Worm (Caenorhabditis elegans): ENCODE data around the gene F37A8.5.

Gene F37A8.5

ce11 chrIII:3953235-3953634 lies 3.2 kb upstream of the F37A8.5 start (continued):
- no peak for TF ChIP-seq ceh-82 (tag; optimal IDR thresholded peaks at IDR 0.05)
- TF ChIP-seq sem-4 (tag; optimal IDR thresholded peaks at IDR 0.05): peak; percentile 85
- no peak for TF ChIP-seq peb-1 (tag; optimal IDR thresholded peaks at IDR 0.05)
- TF ChIP-seq dmd-4 (tag; optimal IDR thresholded peaks at IDR 0.05): no peak
- TF ChIP-seq C34F6.9 (tag; optimal IDR thresholded peaks at IDR 0.05): peak; percentile 72
- TF ChIP-seq lin-11 (tag; optimal IDR thresholded peaks at IDR 0.05): peak; percentile 18
- TF ChIP-seq snpc-4 (tag; optimal IDR thresholded peaks at IDR 0.05): no peak
- peak; percentile 89 for TF ChIP-seq sma-9 (GFP tag; optimal IDR thresholded peaks at IDR 0.05)
- no peak for TF ChIP-seq sma-9 (tag; optimal IDR thresholded peaks at IDR 0.05)
- peak; percentile 38 for TF ChIP-seq mab-5 (tag; optimal IDR thresholded peaks at IDR 0.05)
- no peak for TF ChIP-seq elt-3 (tag; optimal IDR thresholded peaks at IDR 0.05)
- TF ChIP-seq blmp-1 (tag; optimal IDR thresholded peaks at IDR 0.05; ENCODE audit: insufficient read depth): peak; percentile 12
- TF ChIP-seq lin-39 (tag; optimal IDR thresholded peaks at IDR 0.05): no peak
- no peak for TF ChIP-seq ztf-4 (tag; optimal IDR thresholded peaks at IDR 0.05)
- TF ChIP-seq nhr-237 (tag; optimal IDR thresholded peaks at IDR 0.05): no peak
- peak; percentile 23 for TF ChIP-seq fos-1 (tag; optimal IDR thresholded peaks at IDR 0.05)
- peak; percentile 79 for TF ChIP-seq nhr-25 (tag; optimal IDR thresholded peaks at IDR 0.05)
- TF ChIP-seq nhr-6 (tag; optimal IDR thresholded peaks at IDR 0.05): peak; percentile 47
- TF ChIP-seq F13H6.1 (tag; optimal IDR thresholded peaks at IDR 0.05): peak; percentile 66

DNA sequence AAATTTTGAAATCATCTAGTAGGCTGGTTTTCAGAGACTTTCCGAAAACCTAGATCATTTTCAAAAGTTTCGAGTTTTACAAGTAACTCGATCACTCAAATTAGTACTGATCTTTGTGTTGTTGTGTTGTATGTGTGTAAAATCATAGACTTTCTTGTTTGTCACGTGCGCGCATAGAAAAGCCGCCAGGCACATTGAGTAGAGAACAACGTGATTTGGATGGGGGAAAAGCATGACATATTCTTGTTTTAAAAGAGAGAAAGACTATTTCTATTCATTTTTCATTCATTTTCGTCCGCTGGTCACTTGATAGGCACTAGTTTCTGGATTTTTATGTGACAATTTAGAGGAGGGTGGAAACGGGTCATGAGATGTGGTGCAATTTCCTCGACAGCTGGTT lies 2.2 kb upstream of the F37A8.5 start:
- no peak for TF ChIP-seq zag-1 (tag; optimal IDR thresholded peaks at IDR 0.05)
- TF ChIP-seq nhr-129 (tag; optimal IDR thresholded peaks at IDR 0.05): peak; percentile 81
- TF ChIP-seq lsy-2 (tag; optimal IDR thresholded peaks at IDR 0.05): peak in 1 of 2 experiments; percentile 76
- peak; percentile 78 for TF ChIP-seq sma-9 (GFP tag; optimal IDR thresholded peaks at IDR 0.05)
- TF ChIP-seq sma-9 (tag; optimal IDR thresholded peaks at IDR 0.05): no peak
- TF ChIP-seq nhr-12 (tag; optimal IDR thresholded peaks at IDR 0.05): no peak
- no peak for TF ChIP-seq R02D3.7 (tag; optimal IDR thresholded peaks at IDR 0.05)
- no peak for TF ChIP-seq nhr-23 (tag; optimal IDR thresholded peaks at IDR 0.05)
- TF ChIP-seq blmp-1 (tag; optimal IDR thresholded peaks at IDR 0.05; ENCODE audit: insufficient read depth): peak; percentile 3
- peak; percentile 7 for TF ChIP-seq mab-5 (tag; optimal IDR thresholded peaks at IDR 0.05)
- TF ChIP-seq nhr-21 (tag; optimal IDR thresholded peaks at IDR 0.05): peak; percentile 33
- no peak for TF ChIP-seq ztf-1 (GFP tag; conservative IDR thresholded peaks at IDR 0.05)
- no peak for TF ChIP-seq ztf-4 (tag; optimal IDR thresholded peaks at IDR 0.05)
- peak; percentile 27 for TF ChIP-seq unc-55 (GFP tag; optimal IDR thresholded peaks at IDR 0.05)
- TF ChIP-seq sem-4 (tag; optimal IDR thresholded peaks at IDR 0.05): peak; percentile 60
- peak; percentile 46 for TF ChIP-seq nhr-25 (tag; optimal IDR thresholded peaks at IDR 0.05)
- TF ChIP-seq mdl-1 (tag; optimal IDR thresholded peaks at IDR 0.05): peak; percentile 66 to 69
- no peak for TF ChIP-seq Y55F3AM.14 (GFP tag; optimal IDR thresholded peaks at IDR 0.05)
- TF ChIP-seq ceh-82 (tag; optimal IDR thresholded peaks at IDR 0.05): no peak
- peak; percentile 61 for TF ChIP-seq C34F6.9 (tag; optimal IDR thresholded peaks at IDR 0.05)
- TF ChIP-seq lin-11 (tag; optimal IDR thresholded peaks at IDR 0.05): no peak
- TF ChIP-seq gmeb-1 (tag; optimal IDR thresholded peaks at IDR 0.05): no peak
- no peak for TF ChIP-seq ceh-16 (tag; optimal IDR thresholded peaks at IDR 0.05)
- no peak for TF ChIP-seq nhr-10 (tag; optimal IDR thresholded peaks at IDR 0.05)

DNA sequence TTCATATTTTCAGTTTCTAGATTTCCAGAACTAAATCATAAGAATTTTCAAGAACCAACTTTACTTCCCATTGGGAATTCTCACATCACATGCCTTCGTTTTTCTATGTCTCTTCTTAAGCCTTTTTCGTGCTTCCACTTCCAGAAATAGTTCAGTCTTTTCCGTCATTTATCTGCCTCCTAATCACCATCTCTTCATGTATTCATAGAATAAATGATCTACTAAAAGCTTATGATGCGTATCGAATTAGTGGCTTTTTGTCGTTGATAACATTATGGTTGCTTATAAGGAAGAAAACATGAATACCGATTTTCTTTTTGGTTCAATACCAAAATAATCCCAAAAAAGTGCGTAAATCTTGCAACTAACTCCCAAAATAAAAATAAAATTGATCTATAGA lies 1.6 kb upstream of the F37A8.5 start:
- TF ChIP-seq ztf-4 (tag; optimal IDR thresholded peaks at IDR 0.05) (peak; percentile 20), unc-55 (GFP tag; optimal IDR thresholded peaks at IDR 0.05) (peak; percentile 71), blmp-1 (tag; optimal IDR thresholded peaks at IDR 0.05; ENCODE audit: insufficient read depth) (no peak)

DNA sequence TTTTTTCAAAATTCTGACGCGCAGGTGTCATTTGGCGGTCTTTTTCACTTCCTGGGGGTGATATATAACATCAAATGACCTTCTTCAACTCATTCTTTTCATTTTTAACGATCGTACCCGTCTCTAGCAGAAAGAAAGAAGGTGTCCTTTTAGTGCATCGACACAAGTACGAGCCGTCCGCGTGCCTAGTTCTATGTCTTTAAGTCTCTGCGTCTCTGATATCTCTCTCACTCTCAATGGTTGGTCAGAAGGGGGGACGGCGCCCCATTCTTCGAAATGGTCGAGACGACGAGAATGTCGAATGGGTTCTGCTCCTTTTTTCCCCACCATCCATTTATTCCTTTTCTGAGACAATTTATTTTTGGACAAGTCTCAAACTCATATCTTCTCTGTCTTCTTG lies 750 bp upstream of the F37A8.5 start:
- TF ChIP-seq elt-1 (tag; optimal IDR thresholded peaks at IDR 0.05) (no peak), nhr-12 (tag; optimal IDR thresholded peaks at IDR 0.05) (no peak), nhr-25 (tag; optimal IDR thresholded peaks at IDR 0.05) (peak; percentile 15), crh-2 (tag; optimal IDR thresholded peaks at IDR 0.05) (peak; percentile 25), mab-5 (tag; optimal IDR thresholded peaks at IDR 0.05) (peak; percentile 9), fos-1 (tag; optimal IDR thresholded peaks at IDR 0.05) (peak; percentile 16), unc-55 (GFP tag; optimal IDR thresholded peaks at IDR 0.05) (peak; percentile 35), mdl-1 (tag; optimal IDR thresholded peaks at IDR 0.05) (peak; percentile 48 to 56), nhr-129 (tag; optimal IDR thresholded peaks at IDR 0.05) (peak; percentile 61), snpc-4 (tag; optimal IDR thresholded peaks at IDR 0.05) (no peak), R02D3.7 (tag; optimal IDR thresholded peaks at IDR 0.05) (no peak), unc-62 (GFP tag; optimal IDR thresholded peaks at IDR 0.05) (no peak), nhr-23 (tag; optimal IDR thresholded peaks at IDR 0.05) (no peak), nhr-21 (tag; optimal IDR thresholded peaks at IDR 0.05) (peak; percentile 42), ama-1 (optimal IDR thresholded peaks at IDR 0.05) (no peak), ZK546.5 (tag; optimal IDR thresholded peaks at IDR 0.05) (no peak), ztf-1 (GFP tag; conservative IDR thresholded peaks at IDR 0.05) (no peak), gmeb-1 (tag; optimal IDR thresholded peaks at IDR 0.05) (no peak), sma-3 (GFP tag; optimal IDR thresholded peaks at IDR 0.05) (no peak), nhr-77 (tag; optimal IDR thresholded peaks at IDR 0.05) (no peak), C34F6.9 (tag; optimal IDR thresholded peaks at IDR 0.05) (peak; percentile 49), lin-13 (GFP tag; optimal IDR thresholded peaks at IDR 0.05) (no peak), zag-1 (tag; optimal IDR thresholded peaks at IDR 0.05) (no peak), ceh-16 (tag; optimal IDR thresholded peaks at IDR 0.05) (no peak), Y55F3AM.14 (GFP tag; optimal IDR thresholded peaks at IDR 0.05) (no peak), F13H6.1 (tag; optimal IDR thresholded peaks at IDR 0.05) (peak; percentile 17), ztf-11 (tag; optimal IDR thresholded peaks at IDR 0.05) (no peak), mbf-1 (tag; optimal IDR thresholded peaks at IDR 0.05) (no peak), sma-9 (GFP tag; optimal IDR thresholded peaks at IDR 0.05) (peak; percentile 75), sma-9 (tag; optimal IDR thresholded peaks at IDR 0.05) (no peak), ztf-4 (tag; optimal IDR thresholded peaks at IDR 0.05) (peak; percentile 15), lsy-2 (tag; optimal IDR thresholded peaks at IDR 0.05) (peak in 1 of 2 experiments; percentile 64), blmp-1 (tag; optimal IDR thresholded peaks at IDR 0.05; ENCODE audit: insufficient read depth) (peak; percentile 36), peb-1 (tag; optimal IDR thresholded peaks at IDR 0.05) (no peak), nhr-6 (tag; optimal IDR thresholded peaks at IDR 0.05) (peak; percentile 21)
